Worm (Caenorhabditis elegans) whole organism, L2 larva: ENCODE measurements around the gene pals-23.

Experiments used
- C34F6.9 ChIP-seq: fragments of 150-350 bp; optimal IDR thresholded peaks from 2 replicates; lab custom pipeline; 2014; ENCODE audit warnings: missing biosample characterization, missing genetic modification characterization
- F13H6.1 ChIP-seq: sonication (generic microtip); optimal IDR thresholded peaks from 2 replicates; lab custom pipeline; 2016; ENCODE audit warnings: missing genetic modification characterization, missing compliant biosample characterization
- R02D3.7 ChIP-seq: fragments of 150-350 bp; optimal IDR thresholded peaks from 2 replicates; lab custom pipeline; 2014; ENCODE audit warnings: missing biosample characterization, missing genetic modification characterization
- Y55F3AM.14 ChIP-seq: fragments of 200-800 bp; sonication (Bioruptor generic); optimal IDR thresholded peaks from 2 replicates; lab custom pipeline; 2018; ENCODE audit warnings: mild to moderate bottlenecking, missing genetic modification characterization, missing compliant biosample characterization
- ZK546.5 ChIP-seq: sonication (generic microtip); optimal IDR thresholded peaks from 2 replicates; lab custom pipeline; 2017; ENCODE audit warnings: missing biosample characterization, missing genetic modification characterization
- alr-1 ChIP-seq: fragments of 150-350 bp; optimal IDR thresholded peaks from 2 replicates; lab custom pipeline; 2014; ENCODE audit warnings: missing biosample characterization, missing genetic modification characterization
- aly-2 ChIP-seq: fragments of 150-350 bp; optimal IDR thresholded peaks from 2 replicates; lab custom pipeline; 2014; ENCODE audit warnings: missing biosample characterization, missing genetic modification characterization
- ama-1 ChIP-seq: fragments of 150-350 bp; optimal IDR thresholded peaks from 2 replicates; lab custom pipeline; 2018; ENCODE audit warnings: inconsistent platforms
- blmp-1 ChIP-seq: sonication (generic microtip); optimal IDR thresholded peaks from 2 replicates; lab custom pipeline; 2017; ENCODE audit warnings: missing genetic modification characterization, mild to moderate bottlenecking, missing compliant biosample characterization, antibody characterized with exemption, moderate library complexity; ENCODE audit not compliant: insufficient read depth
- ceh-16 ChIP-seq: fragments of 150-350 bp; optimal IDR thresholded peaks from 2 replicates; lab custom pipeline; 2014; ENCODE audit warnings: missing biosample characterization, missing genetic modification characterization
- ceh-82 ChIP-seq: fragments of 150-350 bp; optimal IDR thresholded peaks from 2 replicates; lab custom pipeline; 2014; ENCODE audit warnings: missing biosample characterization, missing genetic modification characterization
- crh-2 ChIP-seq: sonication (generic microtip); optimal IDR thresholded peaks from 2 replicates; lab custom pipeline; 2017; ENCODE audit warnings: missing biosample characterization, missing genetic modification characterization
- dmd-4 ChIP-seq: sonication (generic microtip); optimal IDR thresholded peaks from 2 replicates; lab custom pipeline; 2017; ENCODE audit warnings: missing biosample characterization, missing genetic modification characterization
- egl-27 ChIP-seq: sonication (generic microtip); optimal IDR thresholded peaks from 3 replicates; lab custom pipeline; 2017; ENCODE audit warnings: missing biosample characterization, missing genetic modification reagents, missing genetic modification characterization
- elt-1 ChIP-seq: fragments of 150-350 bp; optimal IDR thresholded peaks from 2 replicates; lab custom pipeline; 2014; ENCODE audit warnings: missing biosample characterization, missing genetic modification characterization
- elt-3 ChIP-seq: sonication (generic microtip); optimal IDR thresholded peaks from 2 replicates; lab custom pipeline; 2017; ENCODE audit warnings: missing biosample characterization, missing genetic modification characterization
- fos-1 ChIP-seq: fragments of 150-350 bp; optimal IDR thresholded peaks from 2 replicates; lab custom pipeline; 2014; ENCODE audit warnings: missing biosample characterization, missing genetic modification characterization
- gmeb-1 ChIP-seq: fragments of 150-350 bp; optimal IDR thresholded peaks from 2 replicates; lab custom pipeline; 2014; ENCODE audit warnings: missing biosample characterization, missing genetic modification characterization
- lin-11 ChIP-seq: fragments of 150-350 bp; sonication (generic microtip); optimal IDR thresholded peaks from 2 replicates; lab custom pipeline; 2014; ENCODE audit warnings: missing biosample characterization, missing genetic modification characterization, inconsistent platforms, mixed read lengths
- lin-13 ChIP-seq: fragments of 150-350 bp; optimal IDR thresholded peaks from 2 replicates; lab custom pipeline; 2014; ENCODE audit warnings: missing biosample characterization, missing genetic modification reagents, missing genetic modification characterization
- lin-39 ChIP-seq: fragments of 150-350 bp; optimal IDR thresholded peaks from 2 replicates; lab custom pipeline; 2014; ENCODE audit warnings: missing biosample characterization, missing genetic modification reagents, missing genetic modification characterization
- lsy-2 ChIP-seq, 2 experiments: fragments of 150-350 bp in 1 of 2; sonication (generic microtip) in 1 of 2; optimal IDR thresholded peaks; 2 replicates each; lab custom pipeline; 2014 to 2017; ENCODE audit warnings: missing biosample characterization in 2 of 2, missing genetic modification characterization in 2 of 2
- mab-5 ChIP-seq: fragments of 150-350 bp; optimal IDR thresholded peaks from 2 replicates; lab custom pipeline; 2014; ENCODE audit warnings: missing biosample characterization, missing genetic modification characterization
- mbf-1 ChIP-seq: sonication (generic microtip); optimal IDR thresholded peaks from 2 replicates; lab custom pipeline; 2017; ENCODE audit warnings: missing biosample characterization, missing genetic modification characterization
- mdl-1 ChIP-seq, 2 experiments: fragments of 150-350 bp in 1 of 2; sonication (generic microtip) in 1 of 2; optimal IDR thresholded peaks; 2 replicates each; lab custom pipeline; 2017; ENCODE audit warnings: missing biosample characterization in 2 of 2, missing genetic modification characterization in 2 of 2
- nhr-10 ChIP-seq: sonication (generic microtip); optimal IDR thresholded peaks from 2 replicates; lab custom pipeline; 2017; ENCODE audit warnings: missing biosample characterization, missing genetic modification characterization
- nhr-11 ChIP-seq: fragments of 150-350 bp; optimal IDR thresholded peaks from 2 replicates; lab custom pipeline; 2014; ENCODE audit warnings: missing biosample characterization, missing genetic modification characterization
- nhr-12 ChIP-seq: fragments of 150-350 bp; optimal IDR thresholded peaks from 2 replicates; lab custom pipeline; 2014; ENCODE audit warnings: missing biosample characterization, missing genetic modification characterization
- nhr-129 ChIP-seq: fragments of 150-350 bp; optimal IDR thresholded peaks from 2 replicates; lab custom pipeline; 2014; ENCODE audit warnings: missing biosample characterization, missing genetic modification characterization
- nhr-21 ChIP-seq: fragments of 150-350 bp; optimal IDR thresholded peaks from 2 replicates; lab custom pipeline; 2014; ENCODE audit warnings: missing biosample characterization, missing genetic modification characterization
- nhr-237 ChIP-seq: fragments of 150-350 bp; optimal IDR thresholded peaks from 2 replicates; lab custom pipeline; 2014; ENCODE audit warnings: missing biosample characterization, missing genetic modification characterization
- nhr-25 ChIP-seq: fragments of 150-350 bp; sonication (generic microtip); optimal IDR thresholded peaks from 3 replicates; lab custom pipeline; 2014; ENCODE audit warnings: missing biosample characterization, missing genetic modification characterization
- nhr-6 ChIP-seq: fragments of 150-350 bp; optimal IDR thresholded peaks from 2 replicates; lab custom pipeline; 2014; ENCODE audit warnings: missing biosample characterization, missing genetic modification characterization
- peb-1 ChIP-seq: fragments of 150-350 bp; optimal IDR thresholded peaks from 2 replicates; lab custom pipeline; 2014; ENCODE audit warnings: missing biosample characterization, missing genetic modification characterization
- sem-4 ChIP-seq: fragments of 150-350 bp; optimal IDR thresholded peaks from 2 replicates; lab custom pipeline; 2014; ENCODE audit warnings: missing biosample characterization, missing genetic modification reagents, missing genetic modification characterization
- skn-1 ChIP-seq: sonication (generic microtip); optimal IDR thresholded peaks from 2 replicates; lab custom pipeline; 2017; ENCODE audit warnings: missing biosample characterization, missing genetic modification characterization
- sma-3 ChIP-seq: sonication (generic microtip); optimal IDR thresholded peaks from 2 replicates; lab custom pipeline; 2016; ENCODE audit warnings: missing genetic modification reagents, missing genetic modification characterization, missing compliant biosample characterization
- sma-9 ChIP-seq, 2 experiments: fragments of 150-350 bp in 1 of 2; sonication (generic microtip) in 1 of 2; optimal IDR thresholded peaks; 2 replicates each; lab custom pipeline; 2014 to 2016; ENCODE audit warnings: missing genetic modification characterization in 2 of 2, mild to moderate bottlenecking in 1 of 2, missing biosample characterization in 1 of 2, missing compliant biosample characterization in 1 of 2, missing genetic modification reagents in 1 of 2, moderate library complexity in 1 of 2
- snpc-4 ChIP-seq: fragments of 150-350 bp; optimal IDR thresholded peaks from 2 replicates; lab custom pipeline; 2014; ENCODE audit warnings: missing biosample characterization, missing genetic modification characterization
- unc-39 ChIP-seq: fragments of 150-350 bp; optimal IDR thresholded peaks from 2 replicates; lab custom pipeline; 2014; ENCODE audit warnings: missing biosample characterization, missing genetic modification characterization
- unc-55 ChIP-seq: fragments of 150-350 bp; sonication (generic microtip); optimal IDR thresholded peaks from 3 replicates; lab custom pipeline; 2014; ENCODE audit warnings: missing biosample characterization, missing genetic modification reagents, missing genetic modification characterization
- zag-1 ChIP-seq: fragments of 150-350 bp; optimal IDR thresholded peaks from 2 replicates; lab custom pipeline; 2014; ENCODE audit warnings: missing biosample characterization, missing genetic modification characterization
- ztf-1 ChIP-seq: fragments of 200-800 bp; sonication (Bioruptor generic); conservative IDR thresholded peaks from 2 replicates; pipeline ENCODE4 v1.3.6; 2022; ENCODE audit warnings: missing genetic modification characterization, missing compliant biosample characterization
- ztf-11 ChIP-seq: sonication (generic microtip); optimal IDR thresholded peaks from 2 replicates; lab custom pipeline; 2017; ENCODE audit warnings: missing biosample characterization, missing genetic modification characterization
- ztf-4 ChIP-seq: fragments of 150-350 bp; optimal IDR thresholded peaks from 2 replicates; lab custom pipeline; 2014; ENCODE audit warnings: missing biosample characterization, missing genetic modification characterization

pals-23 gene

DNA sequence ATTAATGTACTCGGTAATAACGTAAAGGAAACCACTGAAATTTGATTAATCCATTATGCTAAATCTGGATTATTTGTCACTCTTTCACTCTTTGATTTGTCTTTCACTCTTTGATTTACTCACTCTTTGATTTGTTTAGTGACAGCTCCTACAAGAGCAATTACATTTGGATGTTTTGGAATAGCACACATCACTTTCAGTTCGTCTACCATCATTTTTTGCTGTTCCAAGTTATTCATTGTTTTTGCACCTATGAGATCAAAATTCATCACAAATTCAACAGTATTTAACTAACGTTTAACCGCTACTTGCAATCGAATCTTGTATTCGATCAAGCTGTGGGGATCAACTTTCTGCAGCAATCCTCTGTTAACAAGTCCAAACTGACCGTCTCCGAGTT, 24.6 kb downstream of the pals-23 start:
- no peak for TF ChIP-seq gmeb-1
- no peak for TF ChIP-seq elt-3 (tag; lab: Kevin White, UChicago)
- TF ChIP-seq mdl-1 (tag; optimal IDR thresholded peaks at IDR 0.05; lab: Kevin White, UChicago), result no peak
- no peak for TF ChIP-seq crh-2 (tag; lab: Kevin White, UChicago)
- no peak for TF ChIP-seq blmp-1 (tag; lab: Kevin White, UChicago)
- TF ChIP-seq nhr-21 (tag; lab: Kevin White, UChicago), result no peak
- TF ChIP-seq ztf-11 (tag; lab: Kevin White, UChicago), result no peak
- TF ChIP-seq C34F6.9 (tag; lab: Kevin White, UChicago), result no peak
- no peak for TF ChIP-seq nhr-25 (tag; lab: Kevin White, UChicago)
- TF ChIP-seq aly-2 (tag; lab: Kevin White, UChicago), result no peak
- TF ChIP-seq snpc-4, result no peak
- TF ChIP-seq ama-1 (lab: Kevin White, UChicago), result no peak
- TF ChIP-seq nhr-11, result no peak
- TF ChIP-seq nhr-237 (tag; lab: Kevin White, UChicago), result no peak
- no peak for TF ChIP-seq ZK546.5 (tag; lab: Kevin White, UChicago)
- no peak for TF ChIP-seq ztf-4 (tag; lab: Kevin White, UChicago)
- no peak for TF ChIP-seq elt-1

- TF ChIP-seq mab-5 (tag; lab: Kevin White, UChicago) (no peak), ceh-16 (tag; lab: Kevin White, UChicago) (no peak), blmp-1 (tag; lab: Kevin White, UChicago) (no peak), ztf-4 (tag; lab: Kevin White, UChicago) (no peak), sem-4 (tag; lab: Kevin White, UChicago) (no peak), nhr-11 (no peak), nhr-10 (tag; lab: Kevin White, UChicago) (no peak), aly-2 (tag; lab: Kevin White, UChicago) (no peak), nhr-237 (tag; lab: Kevin White, UChicago) (no peak), C34F6.9 (tag; lab: Kevin White, UChicago) (no peak), zag-1 (no peak), nhr-21 (tag; lab: Kevin White, UChicago) (no peak), ztf-11 (tag; lab: Kevin White, UChicago) (no peak), alr-1 (no peak), sma-9 (GFP tag; optimal IDR thresholded peaks at IDR 0.05; lab: Kevin White, UChicago) (no peak), sma-9 (tag; optimal IDR thresholded peaks at IDR 0.05; lab: Kevin White, UChicago) (no peak), fos-1 (tag; lab: Kevin White, UChicago) (no peak)
Measured at ce11 chrIII:151084-151483, 26.5 kb downstream of the pals-23 start.

- TF ChIP-seq ceh-16 (tag; lab: Kevin White, UChicago) (no peak), ztf-1 (no peak), skn-1 (tag; lab: Kevin White, UChicago) (peak; percentile 34), ztf-11 (tag; lab: Kevin White, UChicago) (no peak), nhr-12 (tag; lab: Kevin White, UChicago) (no peak), mbf-1 (no peak), alr-1 (no peak), ceh-82 (no peak), R02D3.7 (tag; lab: Kevin White, UChicago) (no peak), lin-39 (no peak), nhr-129 (tag; lab: Kevin White, UChicago) (no peak), elt-1 (no peak), peb-1 (tag; lab: Kevin White, UChicago) (no peak), C34F6.9 (tag; lab: Kevin White, UChicago) (no peak), lin-11 (tag; lab: Kevin White, UChicago) (no peak), ama-1 (lab: Kevin White, UChicago) (no peak), egl-27 (peak; percentile 55), sma-9 (GFP tag; optimal IDR thresholded peaks at IDR 0.05; lab: Kevin White, UChicago) (peak; percentile 72), sma-9 (tag; optimal IDR thresholded peaks at IDR 0.05; lab: Kevin White, UChicago) (no peak), ztf-4 (tag; lab: Kevin White, UChicago) (no peak), mdl-1 (tag; optimal IDR thresholded peaks at IDR 0.05; lab: Kevin White, UChicago) (no peak), dmd-4 (tag; lab: Kevin White, UChicago) (no peak), nhr-237 (tag; lab: Kevin White, UChicago) (no peak), aly-2 (tag; lab: Kevin White, UChicago) (no peak), unc-55 (GFP tag; lab: Kevin White, UChicago) (no peak), nhr-11 (no peak), nhr-6 (tag; lab: Kevin White, UChicago) (no peak), gmeb-1 (peak; percentile 61), elt-3 (tag; lab: Kevin White, UChicago) (no peak), fos-1 (tag; lab: Kevin White, UChicago) (peak; percentile 100), Y55F3AM.14 (GFP tag; lab: Kevin White, UChicago) (no peak), nhr-25 (tag; lab: Kevin White, UChicago) (no peak), mab-5 (tag; lab: Kevin White, UChicago) (no peak), blmp-1 (tag; lab: Kevin White, UChicago) (no peak), sma-3 (GFP tag; lab: Kevin White, UChicago) (peak; percentile 17), lin-13 (no peak), sem-4 (tag; lab: Kevin White, UChicago) (no peak), lsy-2 (tag; optimal IDR thresholded peaks at IDR 0.05; lab: Kevin White, UChicago) (no peak), nhr-21 (tag; lab: Kevin White, UChicago) (no peak), zag-1 (no peak), nhr-10 (tag; lab: Kevin White, UChicago) (no peak), unc-39 (tag; lab: Kevin White, UChicago) (no peak), snpc-4 (no peak), F13H6.1 (tag; lab: Kevin White, UChicago) (no peak)
Measured at ce11 chrIII:154168-154567, 29.6 kb downstream of the pals-23 start.
